Worm (Caenorhabditis elegans) whole organism, L4 larva: ENCODE measurements around the gene atg-10.

Experiments
- F26F4.8 ChIP-seq: fragments of 200-800 bp; sonication (Bioruptor generic); conservative IDR thresholded peaks from 2 replicates; pipeline ENCODE4 v1.3.6; 2022; ENCODE audit warnings: missing genetic modification characterization, missing compliant biosample characterization
- F37D6.2 ChIP-seq: sonication (generic microtip); optimal IDR thresholded peaks from 2 replicates; lab custom pipeline; 2016; ENCODE audit warnings: mild to moderate bottlenecking, missing genetic modification characterization, missing compliant biosample characterization
- F49E8.2 ChIP-seq: sonication (generic microtip); optimal IDR thresholded peaks from 2 replicates; lab custom pipeline; 2016; ENCODE audit warnings: missing compliant biosample characterization, mild to moderate bottlenecking, missing genetic modification characterization, borderline replicate concordance
- T20F7.1 ChIP-seq: fragments of 200-800 bp; sonication (Bioruptor generic); optimal IDR thresholded peaks from 2 replicates; lab custom pipeline; 2018; ENCODE audit warnings: mild to moderate bottlenecking, missing genetic modification characterization, missing compliant biosample characterization
- ZK337.2 ChIP-seq: fragments of 200-800 bp; sonication (Bioruptor generic); IDR thresholded peaks from 2 replicates; pipeline ENCODE4 v1.3.6; 2022; ENCODE audit warnings: missing genetic modification reagents, missing genetic modification characterization, missing compliant biosample characterization
- aha-1 ChIP-seq: fragments of 150-350 bp; peaks from one replicate; lab custom pipeline; 2014; ENCODE audit warnings: missing biosample characterization, missing genetic modification characterization
- aly-2 ChIP-seq: sonication (generic microtip); optimal IDR thresholded peaks from 2 replicates; lab custom pipeline; 2018; ENCODE audit warnings: missing biosample characterization, missing genetic modification characterization
- ama-1 ChIP-seq: fragments of 150-350 bp; optimal IDR thresholded peaks from 2 replicates; lab custom pipeline; 2014; ENCODE audit warnings: inconsistent platforms, mixed read lengths
- arid-1 ChIP-seq: fragments of 200-800 bp; sonication (Bioruptor generic); conservative IDR thresholded peaks from 2 replicates; pipeline ENCODE4 v1.3.6; 2022; ENCODE audit warnings: missing genetic modification reagents, missing genetic modification characterization, missing compliant biosample characterization
- attf-4 ChIP-seq: sonication (generic microtip); optimal IDR thresholded peaks from 3 replicates; lab custom pipeline; 2017; ENCODE audit warnings: missing biosample characterization, missing genetic modification characterization
- ceh-20 ChIP-seq: fragments of 200-800 bp; sonication (Bioruptor generic); IDR thresholded peaks from 2 replicates; pipeline ENCODE4 v1.3.6; 2022; ENCODE audit warnings: missing genetic modification reagents, missing genetic modification characterization, missing compliant biosample characterization
- ceh-28 ChIP-seq: fragments of 150-350 bp; optimal IDR thresholded peaks from 2 replicates; lab custom pipeline; 2014; ENCODE audit warnings: missing biosample characterization, missing genetic modification reagents, missing genetic modification characterization
- ceh-32 ChIP-seq: sonication (generic microtip); optimal IDR thresholded peaks from 2 replicates; lab custom pipeline; 2016; ENCODE audit warnings: mild to moderate bottlenecking, missing genetic modification characterization, missing compliant biosample characterization; ENCODE audit not compliant: poor library complexity
- ceh-82 ChIP-seq: sonication (generic microtip); optimal IDR thresholded peaks from 2 replicates; lab custom pipeline; 2017; ENCODE audit warnings: missing biosample characterization, missing genetic modification characterization
- cey-2 ChIP-seq: sonication (generic microtip); optimal IDR thresholded peaks from 3 replicates; lab custom pipeline; 2017; ENCODE audit warnings: missing genetic modification characterization, mild to moderate bottlenecking, missing compliant biosample characterization, antibody characterized with exemption, borderline replicate concordance; ENCODE audit not compliant: insufficient read depth
- daf-8 ChIP-seq: fragments of 200-800 bp; sonication (Bioruptor generic); IDR thresholded peaks from 2 replicates; pipeline ENCODE4 v1.3.6; 2022; ENCODE audit warnings: missing genetic modification characterization, missing compliant biosample characterization
- dmd-9 ChIP-seq: fragments of 200-800 bp; sonication (Bioruptor generic); IDR thresholded peaks from 2 replicates; pipeline ENCODE4 v1.3.6; 2022; ENCODE audit warnings: missing genetic modification reagents, missing genetic modification characterization, missing compliant biosample characterization
- duxl-1 ChIP-seq: sonication (generic microtip); optimal IDR thresholded peaks from 2 replicates; lab custom pipeline; 2016; ENCODE audit warnings: mild to moderate bottlenecking, missing genetic modification characterization, moderate library complexity, missing compliant biosample characterization; ENCODE audit not compliant: poor library complexity
- egl-27 ChIP-seq: sonication (generic microtip); optimal IDR thresholded peaks from 3 replicates; lab custom pipeline; 2017; ENCODE audit warnings: missing biosample characterization, missing genetic modification reagents, missing genetic modification characterization
- fkh-10 ChIP-seq: fragments of 150-350 bp; optimal IDR thresholded peaks from 2 replicates; lab custom pipeline; 2014; ENCODE audit warnings: missing biosample characterization, missing genetic modification reagents, missing genetic modification characterization
- fos-1 ChIP-seq: fragments of 150-350 bp; optimal IDR thresholded peaks from 2 replicates; lab custom pipeline; 2014; ENCODE audit warnings: missing biosample characterization, missing genetic modification characterization
- hif-1 ChIP-seq, 2 experiments: sonication (generic microtip); optimal IDR thresholded peaks; 2 replicates each; lab custom pipeline; 2016 to 2017; ENCODE audit warnings: missing compliant biosample characterization in 2 of 2, missing genetic modification characterization in 2 of 2, missing genetic modification reagents in 2 of 2, missing genotype in 2 of 2, mild to moderate bottlenecking in 1 of 2
- hmg-1.1 ChIP-seq: fragments of 200-800 bp; sonication (Bioruptor generic); IDR thresholded peaks from 2 replicates; pipeline ENCODE4 v1.3.6; 2022; ENCODE audit warnings: missing genetic modification reagents, missing genetic modification characterization, missing compliant biosample characterization
- lin-29 ChIP-seq: fragments of 200-800 bp; sonication (Bioruptor generic); IDR thresholded peaks from 2 replicates; pipeline ENCODE4 v1.3.6; 2022; ENCODE audit warnings: missing genetic modification reagents, missing genetic modification characterization, missing compliant biosample characterization
- lin-38 ChIP-seq: fragments of 200-800 bp; sonication (Bioruptor generic); IDR thresholded peaks from 2 replicates; pipeline ENCODE4 v1.3.6; 2022; ENCODE audit warnings: missing genetic modification reagents, missing genetic modification characterization, missing compliant biosample characterization
- madf-9 ChIP-seq: fragments of 200-800 bp; sonication (Bioruptor generic); conservative IDR thresholded peaks from 2 replicates; pipeline ENCODE4 v1.3.6; 2022; ENCODE audit warnings: missing genetic modification reagents, missing genetic modification characterization, missing compliant biosample characterization
- mdl-1 ChIP-seq, 2 experiments: fragments of 150-350 bp in 1 of 2; sonication (generic microtip) in 1 of 2; optimal IDR thresholded peaks; 2 replicates each; lab custom pipeline; 2014 to 2017; ENCODE audit warnings: missing biosample characterization in 2 of 2, missing genetic modification characterization in 2 of 2
- mdt-29 ChIP-seq: fragments of 200-800 bp; sonication (Bioruptor generic); IDR thresholded peaks from 2 replicates; pipeline ENCODE4 v1.3.6; 2022; ENCODE audit warnings: missing genetic modification reagents, missing genetic modification characterization, missing compliant biosample characterization
- mxl-3 ChIP-seq: fragments of 200-800 bp; sonication (Bioruptor generic); optimal IDR thresholded peaks from 2 replicates; lab custom pipeline; 2018; ENCODE audit warnings: mild to moderate bottlenecking, missing genetic modification characterization, missing compliant biosample characterization
- nhr-102 ChIP-seq: sonication (generic microtip); optimal IDR thresholded peaks from 2 replicates; lab custom pipeline; 2016; ENCODE audit warnings: mild to moderate bottlenecking, missing genetic modification characterization, moderate library complexity, missing compliant biosample characterization
- nhr-11 ChIP-seq: fragments of 150-350 bp; optimal IDR thresholded peaks from 2 replicates; lab custom pipeline; 2014; ENCODE audit warnings: missing biosample characterization, missing genetic modification characterization
- nhr-42 ChIP-seq: fragments of 200-800 bp; sonication (Bioruptor generic); IDR thresholded peaks from 2 replicates; pipeline ENCODE4 v1.3.6; 2022; ENCODE audit warnings: missing genetic modification characterization, missing compliant biosample characterization
- nhr-48 ChIP-seq: sonication (generic microtip); optimal IDR thresholded peaks from 2 replicates; lab custom pipeline; 2016; ENCODE audit warnings: mild to moderate bottlenecking, missing genetic modification characterization, missing compliant biosample characterization
- pha-4 ChIP-seq, 2 experiments: fragments of 150-350 bp in 1 of 2; fragments of 200-800 bp in 1 of 2; sonication (Bioruptor generic) in 1 of 2; IDR thresholded peaks in 1 of 2; optimal IDR thresholded peaks in 1 of 2; 2 replicates each; pipeline versions ENCODE4 v1.3.6 to Lab custom; 2014 to 2022; ENCODE audit warnings: missing genetic modification characterization in 2 of 2, missing genetic modification reagents in 2 of 2, missing biosample characterization in 1 of 2, missing compliant biosample characterization in 1 of 2
- php-3 ChIP-seq: fragments of 200-800 bp; sonication (Bioruptor generic); IDR thresholded peaks from 2 replicates; pipeline ENCODE4 v1.3.6; 2022; ENCODE audit warnings: missing genetic modification reagents, missing genetic modification characterization, missing compliant biosample characterization
- pqm-1 ChIP-seq: sonication (generic microtip); optimal IDR thresholded peaks from 2 replicates; lab custom pipeline; 2017; ENCODE audit warnings: missing biosample characterization, missing genetic modification characterization
- rbr-2 ChIP-seq: sonication (generic microtip); optimal IDR thresholded peaks from 2 replicates; lab custom pipeline; 2016; ENCODE audit warnings: missing genotype, missing genetic modification characterization, missing compliant biosample characterization
- sdz-12 ChIP-seq: fragments of 200-800 bp; sonication (Bioruptor generic); optimal IDR thresholded peaks from 2 replicates; lab custom pipeline; 2018; ENCODE audit warnings: mild to moderate bottlenecking, missing genetic modification characterization, missing compliant biosample characterization
- set-16 ChIP-seq: fragments of 200-800 bp; sonication (Bioruptor generic); IDR thresholded peaks from 2 replicates; pipeline ENCODE4 v1.3.6; 2022; ENCODE audit warnings: missing genetic modification reagents, missing genetic modification characterization, missing compliant biosample characterization
- skn-1 ChIP-seq: fragments of 150-350 bp; optimal IDR thresholded peaks from 2 replicates; lab custom pipeline; 2014; ENCODE audit warnings: missing biosample characterization, missing genetic modification characterization
- snpc-1.2 ChIP-seq: fragments of 200-800 bp; sonication (Bioruptor generic); IDR thresholded peaks from 2 replicates; pipeline ENCODE4 v1.3.6; 2022; ENCODE audit warnings: missing genetic modification reagents, missing genetic modification characterization, missing compliant biosample characterization
- spr-1 ChIP-seq: sonication (generic microtip); optimal IDR thresholded peaks from 2 replicates; lab custom pipeline; 2016; ENCODE audit warnings: mild to moderate bottlenecking, missing genetic modification characterization, missing compliant biosample characterization
- spr-3 ChIP-seq: fragments of 200-800 bp; sonication (Bioruptor generic); optimal IDR thresholded peaks from 2 replicates; lab custom pipeline; 2018; ENCODE audit warnings: mild to moderate bottlenecking, missing genetic modification characterization, missing compliant biosample characterization
- tra-1 ChIP-seq: fragments of 200-800 bp; sonication (Bioruptor generic); IDR thresholded peaks from 2 replicates; pipeline ENCODE4 v1.3.6; 2022; ENCODE audit warnings: missing genetic modification reagents, missing genetic modification characterization, missing compliant biosample characterization
- unc-130 ChIP-seq: sonication (generic microtip); optimal IDR thresholded peaks from 2 replicates; lab custom pipeline; 2016; ENCODE audit warnings: missing genetic modification reagents, missing genetic modification characterization, missing compliant biosample characterization
- unc-39 ChIP-seq: sonication (generic microtip); optimal IDR thresholded peaks from 2 replicates; lab custom pipeline; 2017; ENCODE audit warnings: missing biosample characterization, missing genetic modification characterization
- unc-62 ChIP-seq, 3 experiments: fragments of 150-350 bp in 1 of 3; sonication (generic microtip); optimal IDR thresholded peaks in 2 of 3; peaks in 1 of 3; 1 replicate in 1 of 3; 2 replicates in 2 of 3; lab custom pipeline; 2014 to 2017; ENCODE audit warnings: missing biosample characterization in 3 of 3, missing genetic modification characterization in 3 of 3, missing genetic modification reagents in 3 of 3, missing genotype in 1 of 3
- vab-7 ChIP-seq: fragments of 200-800 bp; sonication (Bioruptor generic); IDR thresholded peaks from 2 replicates; pipeline ENCODE4 v1.3.6; 2022; ENCODE audit warnings: missing genetic modification reagents, missing genetic modification characterization, missing compliant biosample characterization
- zag-1 ChIP-seq: fragments of 150-350 bp; optimal IDR thresholded peaks from 2 replicates; lab custom pipeline; 2014; ENCODE audit warnings: missing biosample characterization, missing genetic modification characterization
- zfp-2 ChIP-seq: sonication (generic microtip); optimal IDR thresholded peaks from 2 replicates; lab custom pipeline; 2016; ENCODE audit warnings: mild to moderate bottlenecking, missing genetic modification characterization, missing compliant biosample characterization
- zfp-3 ChIP-seq: fragments of 200-800 bp; sonication (Bioruptor generic); conservative IDR thresholded peaks from 2 replicates; pipeline ENCODE4 v1.3.6; 2022; ENCODE audit warnings: missing genetic modification reagents, missing genetic modification characterization, missing compliant biosample characterization

atg-10 gene

ce11 chrII:8625163-8625562, 33.8 kb upstream of the atg-10 start, which contains the start of gene sptf-2 (continued):
- TF ChIP-seq rbr-2 (tag; lab: Kevin White, UChicago) (no peak), spr-3 (no peak), hif-1 (tag; optimal IDR thresholded peaks at IDR 0.05; lab: Kevin White, UChicago) (no peak), nhr-102 (no peak), zfp-3 (GFP tag; lab: Robert Waterston, UW) (no peak), nhr-11 (no peak), ama-1 (lab: Kevin White, UChicago) (no peak), ceh-82 (no peak), fkh-10 (GFP tag; lab: Kevin White, UChicago) (no peak), attf-4 (no peak), ceh-28 (tag; lab: Kevin White, UChicago) (no peak), dmd-9 (GFP tag; lab: Robert Waterston, UW) (no peak), hmg-1.1 (no peak), zfp-2 (tag; lab: Kevin White, UChicago) (no peak), pha-4 (GFP tag; IDR thresholded peaks at IDR 0.05; lab: Robert Waterston, UW) (peak; percentile 34; the same call in 1 of the 2 replicates), pha-4 (tag; optimal IDR thresholded peaks at IDR 0.05; lab: Kevin White, UChicago) (no peak), skn-1 (no peak), mdt-29 (no peak), F49E8.2 (no peak), mdl-1 (tag; optimal IDR thresholded peaks at IDR 0.05; lab: Kevin White, UChicago) (no peak), arid-1 (GFP tag; lab: Robert Waterston, UW) (no peak), pqm-1 (tag; lab: Kevin White, UChicago) (peak; percentile 97), ceh-20 (no peak), php-3 (peak; percentile 97), vab-7 (GFP tag; lab: Robert Waterston, UW) (no peak), aly-2 (tag; lab: Kevin White, UChicago) (no peak), lin-29 (no peak), lin-38 (GFP tag; lab: Robert Waterston, UW) (no peak), F37D6.2 (tag; lab: Kevin White, UChicago) (no peak), duxl-1 (tag; lab: Kevin White, UChicago) (no peak), nhr-42 (GFP tag; lab: Robert Waterston, UW) (no peak), aha-1 (tag; lab: Kevin White, UChicago) (peak; percentile 50), F26F4.8 (no peak), ZK337.2 (GFP tag; lab: Robert Waterston, UW) (no peak), unc-62 (GFP tag; optimal IDR thresholded peaks at IDR 0.05 in 1 of 2; lab: Kevin White, UChicago) (no peak), unc-62 (tag; optimal IDR thresholded peaks at IDR 0.05; lab: Kevin White, UChicago) (no peak), madf-9 (GFP tag; lab: Robert Waterston, UW) (no peak), tra-1 (GFP tag; lab: Robert Waterston, UW) (peak; percentile 86), spr-1 (tag; lab: Kevin White, UChicago) (no peak), mxl-3 (GFP tag; lab: Kevin White, UChicago) (peak; percentile 52), ceh-32 (tag; lab: Kevin White, UChicago) (no peak), egl-27 (no peak), nhr-48 (peak; percentile 21), unc-130 (GFP tag; lab: Kevin White, UChicago) (no peak), cey-2 (tag; lab: Kevin White, UChicago) (no peak), fos-1 (tag; lab: Kevin White, UChicago) (no peak), T20F7.1 (no peak), set-16 (GFP tag; lab: Robert Waterston, UW) (no peak; the same call in 1 of the 2 replicates), daf-8 (no peak), snpc-1.2 (no peak), unc-39 (tag; lab: Kevin White, UChicago) (no peak), sdz-12 (GFP tag; lab: Kevin White, UChicago) (no peak), zag-1 (tag; lab: Kevin White, UChicago) (no peak)
